Fruit fly (Drosophila melanogaster) S2 (cell line): Measurements from ENCODE around the gene CG5104.

Experiments used
- CG8478 ChIP-seq: fragments of >200 bp; optimal IDR thresholded peaks from 2 replicates; lab custom pipeline; 2018
- CTCF ChIP-seq, 2 experiments: fragments of >200 bp; optimal IDR thresholded peaks; 2 replicates each; lab custom pipeline; 2018

Gene CG5104

dm6 chr3L:20520687-20521169 is at the start of gene CG5104, which contains the start of gene mTerf3:
Gene CG5104 (plus strand): TSS chr3L:20521009.
Gene mTerf3 (minus strand): TSS chr3L:20520772.
- TF ChIP-seq CG8478 (lab: Kevin White, UChicago) (no peak), CTCF (optimal IDR thresholded peaks at IDR 0.05; lab: Kevin White, UChicago) (no peak)

- no peak for TF ChIP-seq CG8478 (lab: Kevin White, UChicago)
- no peak for TF ChIP-seq CTCF (optimal IDR thresholded peaks at IDR 0.05; lab: Kevin White, UChicago)
These were observed 49.1 kb upstream of the CG5104 start for dm6 chr3L:20471499-20472313.

dm6 chr3L:20472607-20473006 is 48.2 kb upstream of the CG5104 start:
- TF ChIP-seq CTCF (optimal IDR thresholded peaks at IDR 0.05; lab: Kevin White, UChicago): no peak
- no peak for TF ChIP-seq CG8478 (lab: Kevin White, UChicago)

dm6 chr3L:20473021-20473799 is 47.6 kb upstream of the CG5104 start, which contains the start of the genes CG32428 and CG5969:
Gene CG32428 (minus strand): TSS chr3L:20473723.
Gene CG5969 (plus strand): TSS chr3L:20473783.
- TF ChIP-seq CG8478 (lab: Kevin White, UChicago) (no peak), CTCF (optimal IDR thresholded peaks at IDR 0.05; lab: Kevin White, UChicago) (no peak)

dm6 chr3L:20474197-20474788 is 46.5 kb upstream of the CG5104 start, which contains the start of gene isoQC:
Gene isoQC (plus strand): TSS chr3L:20474466.
- no peak for TF ChIP-seq CG8478 (lab: Kevin White, UChicago)
- no peak for TF ChIP-seq CTCF (optimal IDR thresholded peaks at IDR 0.05; lab: Kevin White, UChicago)

- no peak for TF ChIP-seq CG8478 (lab: Kevin White, UChicago)
- TF ChIP-seq CTCF (optimal IDR thresholded peaks at IDR 0.05; lab: Kevin White, UChicago): no peak
These were observed 46.0 kb upstream of the CG5104 start for dm6 chr3L:20474789-20475208.

- TF ChIP-seq CG8478 (lab: Kevin White, UChicago): no peak
- TF ChIP-seq CTCF (optimal IDR thresholded peaks at IDR 0.05; lab: Kevin White, UChicago): no peak
These were observed 33.2 kb upstream of the CG5104 start for dm6 chr3L:20487649-20488048.

dm6 chr3L:20491525-20492132 is 29.2 kb upstream of the CG5104 start, which contains the start of gene ND-39:
Gene ND-39 (plus strand): TSS chr3L:20492082.
- no peak for TF ChIP-seq CG8478 (lab: Kevin White, UChicago)
- TF ChIP-seq CTCF (optimal IDR thresholded peaks at IDR 0.05; lab: Kevin White, UChicago): no peak

dm6 chr3L:20493417-20494261 is 27.2 kb upstream of the CG5104 start:
- TF ChIP-seq CTCF (optimal IDR thresholded peaks at IDR 0.05; lab: Kevin White, UChicago) (no peak), CG8478 (lab: Kevin White, UChicago) (no peak)

- TF ChIP-seq CG8478 (lab: Kevin White, UChicago): no peak
- TF ChIP-seq CTCF (optimal IDR thresholded peaks at IDR 0.05; lab: Kevin White, UChicago): no peak
These were observed 26.6 kb upstream of the CG5104 start for dm6 chr3L:20494262-20494601.

- TF ChIP-seq CTCF (optimal IDR thresholded peaks at IDR 0.05; lab: Kevin White, UChicago) (peak in 1 of 2 experiments; percentile 27), CG8478 (lab: Kevin White, UChicago) (no peak)
These were observed 25.8 kb upstream of the CG5104 start, which contains the start of gene ZnT77C for dm6 chr3L:20494780-20495591. Gene ZnT77C (minus strand): TSS chr3L:20494921.
